Worm (Caenorhabditis elegans) whole organism, late embryonic: ENCODE measurements around the gene F13H10.3.

ENCODE experiments used
- K02D7.2 ChIP-seq: sonication (generic microtip); optimal IDR thresholded peaks from 2 replicates; lab custom pipeline; 2017; ENCODE audit warnings: mild to moderate bottlenecking, missing genetic modification characterization, missing compliant biosample characterization
- ceh-14 ChIP-seq: sonication (generic microtip); optimal IDR thresholded peaks from 2 replicates; lab custom pipeline; 2016; ENCODE audit warnings: missing genotype, missing genetic modification characterization, missing compliant biosample characterization
- ceh-19 ChIP-seq: fragments of 200-800 bp; sonication (Bioruptor generic); optimal IDR thresholded peaks from 2 replicates; lab custom pipeline; 2018; ENCODE audit warnings: mild to moderate bottlenecking, missing genetic modification characterization, missing compliant biosample characterization
- ceh-2 ChIP-seq: sonication (generic microtip); optimal IDR thresholded peaks from 2 replicates; lab custom pipeline; 2016; ENCODE audit warnings: missing genotype, missing genetic modification characterization, missing compliant biosample characterization
- ceh-22 ChIP-seq: sonication (generic microtip); optimal IDR thresholded peaks from 2 replicates; lab custom pipeline; 2017; ENCODE audit warnings: missing biosample characterization, missing genetic modification characterization
- ceh-31 ChIP-seq: sonication (generic microtip); optimal IDR thresholded peaks from 2 replicates; lab custom pipeline; 2016; ENCODE audit warnings: missing genetic modification characterization, missing compliant biosample characterization
- ceh-34 ChIP-seq: sonication (generic microtip); optimal IDR thresholded peaks from 2 replicates; lab custom pipeline; 2016; ENCODE audit warnings: mild to moderate bottlenecking, missing genetic modification characterization, missing compliant biosample characterization
- ceh-48 ChIP-seq: sonication (generic microtip); optimal IDR thresholded peaks from 2 replicates; lab custom pipeline; 2016; ENCODE audit warnings: missing genetic modification characterization, inconsistent platforms, missing compliant biosample characterization
- che-1 ChIP-seq: sonication (generic microtip); optimal IDR thresholded peaks from 2 replicates; lab custom pipeline; 2016; ENCODE audit warnings: mild to moderate bottlenecking, missing genetic modification characterization, missing compliant biosample characterization
- elt-2 ChIP-seq: sonication (generic microtip); optimal IDR thresholded peaks from 2 replicates; lab custom pipeline; 2016; ENCODE audit warnings: missing genetic modification reagents, missing genetic modification characterization, missing compliant biosample characterization
- ets-4 ChIP-seq: sonication (generic microtip); optimal IDR thresholded peaks from 2 replicates; lab custom pipeline; 2016; ENCODE audit warnings: missing genetic modification characterization, missing compliant biosample characterization
- eyg-1 ChIP-seq: sonication (generic microtip); optimal IDR thresholded peaks from 2 replicates; lab custom pipeline; 2016; ENCODE audit warnings: missing genotype, missing genetic modification characterization, missing compliant biosample characterization
- fkh-6 ChIP-seq: sonication (generic microtip); optimal IDR thresholded peaks from 2 replicates; lab custom pipeline; 2016; ENCODE audit warnings: missing genetic modification characterization, missing compliant biosample characterization
- hlh-15 ChIP-seq: sonication (generic microtip); optimal IDR thresholded peaks from 2 replicates; lab custom pipeline; 2016; ENCODE audit warnings: missing genetic modification characterization, missing compliant biosample characterization
- hlh-30 ChIP-seq: sonication (generic microtip); optimal IDR thresholded peaks from 2 replicates; lab custom pipeline; 2017; ENCODE audit warnings: antibody characterized with exemption, missing genetic modification characterization, missing compliant biosample characterization; ENCODE audit not compliant: insufficient read depth
- hlh-6 ChIP-seq: sonication (generic microtip); optimal IDR thresholded peaks from 2 replicates; lab custom pipeline; 2016; ENCODE audit warnings: missing genotype, missing genetic modification characterization, missing compliant biosample characterization
- lim-6 ChIP-seq: sonication (generic microtip); optimal IDR thresholded peaks from 2 replicates; lab custom pipeline; 2016; ENCODE audit warnings: missing genetic modification characterization, missing compliant biosample characterization
- lin-11 ChIP-seq: fragments of 200-800 bp; sonication (Bioruptor generic); optimal IDR thresholded peaks from 2 replicates; lab custom pipeline; 2018; ENCODE audit warnings: mild to moderate bottlenecking, missing genetic modification characterization, missing compliant biosample characterization
- nhr-232 ChIP-seq: sonication (generic microtip); optimal IDR thresholded peaks from 2 replicates; lab custom pipeline; 2016; ENCODE audit warnings: missing genetic modification characterization, missing compliant biosample characterization
- pag-3 ChIP-seq: sonication (generic microtip); optimal IDR thresholded peaks from 2 replicates; lab custom pipeline; 2016; ENCODE audit warnings: missing compliant biosample characterization, missing genetic modification characterization, borderline replicate concordance
- pat-9 ChIP-seq: fragments of 200-800 bp; sonication (Bioruptor generic); optimal IDR thresholded peaks from 2 replicates; lab custom pipeline; 2018; ENCODE audit warnings: mild to moderate bottlenecking, missing genetic modification characterization, moderate library complexity, missing compliant biosample characterization
- pqm-1 ChIP-seq: sonication (generic microtip); optimal IDR thresholded peaks from 2 replicates; lab custom pipeline; 2016; ENCODE audit warnings: missing genetic modification characterization, missing compliant biosample characterization
- sdc-2 ChIP-seq: sonication (generic microtip); optimal IDR thresholded peaks from 2 replicates; lab custom pipeline; 2016; ENCODE audit warnings: missing genotype, missing genetic modification characterization, missing compliant biosample characterization
- sox-2 ChIP-seq: fragments of 200-800 bp; sonication (Bioruptor generic); IDR thresholded peaks from 2 replicates; pipeline ENCODE4 v1.3.6; 2022; ENCODE audit warnings: missing genetic modification reagents, missing genetic modification characterization, missing compliant biosample characterization
- sox-4 ChIP-seq: sonication (generic microtip); optimal IDR thresholded peaks from 2 replicates; lab custom pipeline; 2017; ENCODE audit warnings: mild to moderate bottlenecking, missing genetic modification characterization, inconsistent platforms, missing compliant biosample characterization
- tbx-7 ChIP-seq: sonication (generic microtip); optimal IDR thresholded peaks from 2 replicates; lab custom pipeline; 2016; ENCODE audit warnings: missing genotype, missing genetic modification characterization, missing compliant biosample characterization
- ttx-3 ChIP-seq: sonication (generic microtip); optimal IDR thresholded peaks from 2 replicates; lab custom pipeline; 2016; ENCODE audit warnings: missing genetic modification reagents, missing genetic modification characterization, missing compliant biosample characterization
- unc-3 ChIP-seq, 2 experiments: fragments of 200-800 bp in 1 of 2; sonication (Bioruptor generic) in 1 of 2; sonication (generic microtip) in 1 of 2; conservative IDR thresholded peaks in 1 of 2; optimal IDR thresholded peaks in 1 of 2; 2 replicates each; pipeline versions ENCODE4 v1.3.6 to Lab custom; 2016 to 2022; ENCODE audit warnings: missing compliant biosample characterization in 2 of 2, missing genetic modification characterization in 2 of 2, missing genetic modification reagents in 1 of 2
- unc-42 ChIP-seq: sonication (generic microtip); optimal IDR thresholded peaks from 2 replicates; lab custom pipeline; 2016; ENCODE audit warnings: missing genotype, missing genetic modification characterization, missing compliant biosample characterization
- unc-55 ChIP-seq: sonication (generic microtip); optimal IDR thresholded peaks from 2 replicates; lab custom pipeline; 2017; ENCODE audit warnings: missing biosample characterization, missing genetic modification reagents, missing genetic modification characterization
- ztf-16 ChIP-seq: sonication (generic microtip); optimal IDR thresholded peaks from 2 replicates; lab custom pipeline; 2017; ENCODE audit warnings: missing genetic modification characterization, missing compliant biosample characterization

Gene F13H10.3

DNA sequence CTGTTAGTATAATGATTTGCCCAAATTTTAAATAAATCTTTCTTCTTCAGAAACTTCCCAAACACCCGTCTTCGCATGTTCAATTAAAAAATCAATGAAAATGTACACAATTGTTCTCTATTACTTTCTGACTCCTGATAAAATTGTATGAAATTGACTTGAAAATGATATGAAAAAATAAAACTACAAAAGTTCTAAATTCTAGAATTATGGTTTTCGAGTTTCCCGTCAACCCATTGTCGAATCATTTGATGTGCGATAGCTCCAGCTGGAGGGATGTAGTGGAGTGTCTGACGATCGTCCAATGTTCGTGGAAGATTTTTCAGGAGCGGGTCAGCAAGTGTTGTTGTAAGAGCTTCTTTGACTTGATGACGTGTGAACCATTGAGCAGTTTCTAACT lies 5.8 kb downstream of the F13H10.3 start:
- no peak for TF ChIP-seq ceh-2 (tag; lab: Kevin White, UChicago)
- no peak for TF ChIP-seq ttx-3 (tag; lab: Kevin White, UChicago)
- TF ChIP-seq sdc-2, result no peak
- no peak for TF ChIP-seq ceh-31 (tag; lab: Kevin White, UChicago)
- TF ChIP-seq, all 69 proteins: peak for 0

DNA sequence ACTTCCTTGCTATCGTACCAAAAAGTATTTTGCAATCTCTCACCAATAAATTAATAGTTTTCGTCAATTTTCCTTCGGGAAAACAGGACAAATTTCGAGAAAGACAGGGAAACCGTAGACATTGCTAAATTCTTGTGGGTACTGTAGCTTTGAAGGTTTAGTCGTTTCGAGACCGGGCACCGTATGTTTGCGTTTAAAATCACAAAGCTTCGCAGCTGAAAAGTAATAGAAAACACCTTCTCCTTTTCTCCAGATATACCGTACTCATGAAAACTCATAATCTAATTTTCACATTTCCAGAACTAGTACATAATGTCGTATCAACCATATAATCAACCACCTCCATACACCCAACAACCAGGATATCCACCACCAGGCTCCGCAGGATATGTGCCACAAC lies 6.8 kb downstream of the F13H10.3 start, which contains the start of gene F13H10.6:
Gene F13H10.6, plus strand, starts transcription at position 301 of the 400 bp plus-strand sequence.
- TF ChIP-seq ceh-19 (GFP tag; lab: Kevin White, UChicago) (no peak), hlh-15 (tag; lab: Kevin White, UChicago) (no peak), sox-4 (tag; lab: Kevin White, UChicago) (no peak), eyg-1 (tag; lab: Kevin White, UChicago) (no peak), ceh-31 (tag; lab: Kevin White, UChicago) (no peak), unc-42 (no peak), ceh-22 (tag; lab: Kevin White, UChicago) (no peak), lim-6 (tag; lab: Kevin White, UChicago) (no peak), tbx-7 (no peak), elt-2 (tag; lab: Kevin White, UChicago) (no peak), pag-3 (tag; lab: Kevin White, UChicago) (no peak)

DNA sequence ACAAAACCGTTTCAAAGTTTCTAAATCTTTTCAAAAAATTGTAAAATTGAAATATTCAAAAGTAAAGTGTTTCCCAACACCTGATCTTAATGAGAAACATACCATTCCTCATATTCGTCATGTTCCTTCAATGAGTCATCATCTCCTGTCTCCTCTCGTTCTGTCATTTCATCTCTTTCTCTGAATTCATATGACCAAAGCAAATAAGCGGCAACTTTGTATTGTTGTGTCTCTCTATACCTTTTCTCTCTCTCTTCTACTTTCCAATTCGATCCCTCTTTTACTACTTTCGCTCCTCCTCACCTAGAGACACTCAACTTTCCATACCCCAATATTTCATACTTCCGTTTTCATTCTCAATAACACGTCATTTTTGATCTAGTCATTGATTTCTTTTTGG lies 7.5 kb downstream of the F13H10.3 start:
- TF ChIP-seq K02D7.2 (tag; lab: Kevin White, UChicago), result no peak
- TF ChIP-seq unc-55 (GFP tag; lab: Kevin White, UChicago), result no peak
- TF ChIP-seq tbx-7, result no peak
- no peak for TF ChIP-seq pat-9 (tag; lab: Kevin White, UChicago)
- no peak for TF ChIP-seq ceh-14
- peak; percentile 20 for TF ChIP-seq hlh-30

DNA sequence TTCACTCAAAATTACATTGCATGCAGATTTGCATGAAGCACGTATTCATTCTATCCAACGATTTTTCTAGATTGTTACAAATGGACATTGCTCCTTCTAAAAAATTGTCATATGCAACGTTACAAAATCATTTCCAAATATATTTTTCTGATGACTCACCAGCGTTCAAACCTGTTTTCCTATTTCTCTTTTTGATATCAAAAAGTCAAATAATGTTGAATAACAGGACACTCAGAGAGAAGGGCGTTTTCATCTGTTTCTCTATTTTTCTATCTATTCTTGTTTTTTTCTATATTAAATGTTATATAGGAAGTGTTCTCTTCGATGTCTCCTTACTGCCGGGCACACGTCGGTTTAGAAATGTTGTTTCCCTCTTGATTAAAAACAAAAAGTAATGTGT lies 8.9 kb downstream of the F13H10.3 start:
- no peak for TF ChIP-seq ceh-48 (tag; lab: Kevin White, UChicago)

DNA sequence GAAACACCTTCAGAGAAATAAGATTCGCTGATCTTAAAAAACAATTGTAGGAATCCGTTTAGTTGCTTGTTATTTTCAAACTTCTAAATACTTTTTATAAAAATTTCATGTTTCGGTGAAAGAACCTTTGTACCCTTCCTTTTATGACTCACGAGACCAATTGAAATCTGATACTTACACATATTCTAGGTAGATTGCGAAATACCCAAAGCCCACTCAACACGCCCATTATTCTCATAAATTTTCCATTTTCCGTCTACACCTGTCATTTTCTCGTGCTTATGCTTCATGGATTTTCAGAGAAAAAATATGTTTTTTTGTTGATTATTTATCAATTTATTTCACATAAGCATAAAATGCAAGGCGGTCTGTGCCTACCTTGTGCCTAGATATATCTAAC lies 9.4 kb downstream of the F13H10.3 start:
- TF ChIP-seq nhr-232 (tag; lab: Kevin White, UChicago), result no peak
- TF ChIP-seq unc-3 (GFP tag; conservative IDR thresholded peaks at IDR 0.05; lab: Robert Waterston, UW), result no peak
- TF ChIP-seq unc-3 (tag; optimal IDR thresholded peaks at IDR 0.05; lab: Kevin White, UChicago), result no peak
- TF ChIP-seq ceh-34 (tag; lab: Kevin White, UChicago), result peak; percentile 69

DNA sequence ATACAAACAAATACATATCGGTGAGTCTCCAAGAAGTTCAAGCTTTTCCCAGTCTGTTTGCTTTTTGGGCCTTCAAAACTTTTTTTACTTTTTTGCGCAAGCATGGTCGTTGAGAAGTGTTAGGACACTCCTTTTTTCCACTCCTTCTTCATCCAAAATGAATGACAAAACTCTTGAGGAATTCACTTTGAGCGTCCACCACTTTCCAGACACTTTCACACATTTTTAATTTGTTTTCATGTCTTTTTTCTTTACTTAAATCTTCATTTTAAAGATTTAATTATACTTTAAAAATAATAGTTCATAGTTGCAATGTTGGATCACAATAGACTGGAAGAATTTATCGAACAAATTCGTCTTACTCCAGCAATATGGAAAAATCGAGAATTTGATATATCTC lies 11.5 kb downstream of the F13H10.3 start, which contains the start of gene F13H10.1:
Gene F13H10.1, plus strand, starts transcription at position 301 of the 400 bp plus-strand sequence.
- no peak for TF ChIP-seq pqm-1 (tag; lab: Kevin White, UChicago)
- TF ChIP-seq ceh-22 (tag; lab: Kevin White, UChicago), result no peak
- TF ChIP-seq che-1 (tag; lab: Kevin White, UChicago), result no peak
- no peak for TF ChIP-seq tbx-7
- TF ChIP-seq ztf-16, result no peak
- TF ChIP-seq fkh-6, result no peak

DNA sequence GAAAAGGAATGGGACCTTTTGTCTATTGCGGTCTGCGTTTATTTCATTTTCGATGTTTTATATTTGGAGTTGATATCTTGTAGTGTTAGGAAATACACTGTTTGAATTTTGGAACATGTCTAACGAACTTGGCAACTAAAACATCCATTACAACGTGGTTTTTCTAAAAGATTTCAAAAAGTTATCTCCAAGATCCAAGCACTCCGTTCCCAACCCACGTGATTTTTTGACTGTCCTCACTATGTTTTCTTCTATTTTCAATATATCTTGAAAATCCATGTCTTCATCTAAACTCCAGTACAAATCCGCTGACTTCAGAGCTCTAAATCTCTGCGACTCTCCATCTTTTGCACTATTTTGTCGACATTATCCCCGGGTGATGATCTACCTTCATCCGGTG lies 14.1 kb downstream of the F13H10.3 start, which contains the start of gene F13H10.9:
Gene F13H10.9, plus strand, starts transcription at position 301 of the 400 bp plus-strand sequence.
- TF ChIP-seq sox-2 (GFP tag; lab: Robert Waterston, UW) (no peak), ets-4 (tag; lab: Kevin White, UChicago) (no peak), sdc-2 (no peak), nhr-232 (tag; lab: Kevin White, UChicago) (no peak), lin-11 (tag; lab: Kevin White, UChicago) (no peak), hlh-6 (tag; lab: Kevin White, UChicago) (no peak)
